Worm (Caenorhabditis elegans) whole organism, mixed stage, embryonic: ENCODE measurements around the gene C37H5.13.
A peak's percentile ranks its signal among the peaks of the same experiment; 100 is the strongest.

ENCODE experiments used
- cnd-1 ChIP-seq: fragments of 200-800 bp; sonication (Bioruptor generic); optimal IDR thresholded peaks from 2 replicates; lab custom pipeline; 2018; ENCODE audit warnings: mild to moderate bottlenecking, missing genetic modification characterization, missing compliant biosample characterization
- elt-3 ChIP-seq: fragments of 150-350 bp; optimal IDR thresholded peaks from 2 replicates; lab custom pipeline; 2014; ENCODE audit warnings: missing biosample characterization, missing genetic modification characterization
- lin-32 ChIP-seq: fragments of 200-800 bp; sonication (Bioruptor generic); optimal IDR thresholded peaks from 2 replicates; lab custom pipeline; 2018; ENCODE audit warnings: mild to moderate bottlenecking, missing genetic modification characterization, missing compliant biosample characterization
- unc-62 ChIP-seq: fragments of 150-350 bp; optimal IDR thresholded peaks from 2 replicates; lab custom pipeline; 2014; ENCODE audit warnings: missing biosample characterization, missing genetic modification reagents, missing genetic modification characterization

DNA sequence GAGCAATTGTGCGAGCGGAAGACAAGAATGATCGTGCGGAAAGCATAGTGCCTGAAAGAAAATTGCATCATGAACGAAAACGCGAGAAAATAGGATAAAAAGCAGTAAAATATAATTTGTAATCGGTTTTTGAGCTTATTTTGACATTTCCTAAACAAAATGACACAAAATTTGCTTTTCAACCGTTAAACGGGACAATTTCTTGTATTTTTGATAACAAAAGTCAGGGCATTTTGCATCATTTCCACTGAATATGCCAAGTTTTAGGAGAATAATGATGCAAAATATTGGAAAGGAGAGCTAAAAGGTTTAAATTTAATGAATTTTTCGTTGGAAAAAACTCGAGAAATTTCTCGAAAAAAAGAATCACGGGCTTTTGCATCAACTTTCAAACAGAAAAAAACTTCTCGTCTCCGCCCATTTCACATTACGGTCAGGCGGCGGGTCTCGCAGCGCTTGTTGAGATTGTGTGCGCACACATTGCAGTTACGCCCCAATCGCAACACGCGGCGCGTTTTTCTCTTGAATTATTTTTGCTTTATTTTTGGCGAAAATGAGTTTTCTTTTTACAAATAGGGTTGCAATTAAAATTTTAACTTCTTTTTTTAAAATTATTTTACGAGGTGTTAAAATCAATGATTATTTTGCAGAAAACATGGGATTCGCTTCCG, 35.9 kb downstream of the C37H5.13 start, which contains the start of the genes hsp-6 and C37H5.5:
- TF ChIP-seq lin-32 (no peak), cnd-1 (tag; lab: Kevin White, UChicago) (peak; percentile 18), unc-62 (peak; percentile 19), elt-3 (no peak)
